Worm (Caenorhabditis elegans) whole organism, L2 larva: ENCODE measurements around the gene grld-1.

Experiments used
- F13H6.1 ChIP-seq: sonication (generic microtip); optimal IDR thresholded peaks from 2 replicates; lab custom pipeline; 2016; ENCODE audit warnings: missing genetic modification characterization, missing compliant biosample characterization
- R02D3.7 ChIP-seq: fragments of 150-350 bp; optimal IDR thresholded peaks from 2 replicates; lab custom pipeline; 2014; ENCODE audit warnings: missing biosample characterization, missing genetic modification characterization
- Y55F3AM.14 ChIP-seq: fragments of 200-800 bp; sonication (Bioruptor generic); optimal IDR thresholded peaks from 2 replicates; lab custom pipeline; 2018; ENCODE audit warnings: mild to moderate bottlenecking, missing genetic modification characterization, missing compliant biosample characterization
- ZK546.5 ChIP-seq: sonication (generic microtip); optimal IDR thresholded peaks from 2 replicates; lab custom pipeline; 2017; ENCODE audit warnings: missing biosample characterization, missing genetic modification characterization
- aly-2 ChIP-seq: fragments of 150-350 bp; optimal IDR thresholded peaks from 2 replicates; lab custom pipeline; 2014; ENCODE audit warnings: missing biosample characterization, missing genetic modification characterization
- ama-1 ChIP-seq: fragments of 150-350 bp; optimal IDR thresholded peaks from 2 replicates; lab custom pipeline; 2018; ENCODE audit warnings: inconsistent platforms
- blmp-1 ChIP-seq: sonication (generic microtip); optimal IDR thresholded peaks from 2 replicates; lab custom pipeline; 2017; ENCODE audit warnings: missing genetic modification characterization, mild to moderate bottlenecking, missing compliant biosample characterization, antibody characterized with exemption, moderate library complexity; ENCODE audit not compliant: insufficient read depth
- ceh-16 ChIP-seq: fragments of 150-350 bp; optimal IDR thresholded peaks from 2 replicates; lab custom pipeline; 2014; ENCODE audit warnings: missing biosample characterization, missing genetic modification characterization
- ceh-82 ChIP-seq: fragments of 150-350 bp; optimal IDR thresholded peaks from 2 replicates; lab custom pipeline; 2014; ENCODE audit warnings: missing biosample characterization, missing genetic modification characterization
- crh-2 ChIP-seq: sonication (generic microtip); optimal IDR thresholded peaks from 2 replicates; lab custom pipeline; 2017; ENCODE audit warnings: missing biosample characterization, missing genetic modification characterization
- egl-27 ChIP-seq: sonication (generic microtip); optimal IDR thresholded peaks from 3 replicates; lab custom pipeline; 2017; ENCODE audit warnings: missing biosample characterization, missing genetic modification reagents, missing genetic modification characterization
- elt-1 ChIP-seq: fragments of 150-350 bp; optimal IDR thresholded peaks from 2 replicates; lab custom pipeline; 2014; ENCODE audit warnings: missing biosample characterization, missing genetic modification characterization
- elt-3 ChIP-seq: sonication (generic microtip); optimal IDR thresholded peaks from 2 replicates; lab custom pipeline; 2017; ENCODE audit warnings: missing biosample characterization, missing genetic modification characterization
- fos-1 ChIP-seq: fragments of 150-350 bp; optimal IDR thresholded peaks from 2 replicates; lab custom pipeline; 2014; ENCODE audit warnings: missing biosample characterization, missing genetic modification characterization
- gmeb-1 ChIP-seq: fragments of 150-350 bp; optimal IDR thresholded peaks from 2 replicates; lab custom pipeline; 2014; ENCODE audit warnings: missing biosample characterization, missing genetic modification characterization
- lin-11 ChIP-seq: fragments of 150-350 bp; sonication (generic microtip); optimal IDR thresholded peaks from 2 replicates; lab custom pipeline; 2014; ENCODE audit warnings: missing biosample characterization, missing genetic modification characterization, inconsistent platforms, mixed read lengths
- lin-13 ChIP-seq: fragments of 150-350 bp; optimal IDR thresholded peaks from 2 replicates; lab custom pipeline; 2014; ENCODE audit warnings: missing biosample characterization, missing genetic modification reagents, missing genetic modification characterization
- lin-39 ChIP-seq: fragments of 150-350 bp; optimal IDR thresholded peaks from 2 replicates; lab custom pipeline; 2014; ENCODE audit warnings: missing biosample characterization, missing genetic modification reagents, missing genetic modification characterization
- lsy-2 ChIP-seq, 2 experiments: fragments of 150-350 bp in 1 of 2; sonication (generic microtip) in 1 of 2; optimal IDR thresholded peaks; 2 replicates each; lab custom pipeline; 2014 to 2017; ENCODE audit warnings: missing biosample characterization in 2 of 2, missing genetic modification characterization in 2 of 2
- mbf-1 ChIP-seq: sonication (generic microtip); optimal IDR thresholded peaks from 2 replicates; lab custom pipeline; 2017; ENCODE audit warnings: missing biosample characterization, missing genetic modification characterization
- mdl-1 ChIP-seq, 2 experiments: fragments of 150-350 bp in 1 of 2; sonication (generic microtip) in 1 of 2; optimal IDR thresholded peaks; 2 replicates each; lab custom pipeline; 2017; ENCODE audit warnings: missing biosample characterization in 2 of 2, missing genetic modification characterization in 2 of 2
- nhr-10 ChIP-seq: sonication (generic microtip); optimal IDR thresholded peaks from 2 replicates; lab custom pipeline; 2017; ENCODE audit warnings: missing biosample characterization, missing genetic modification characterization
- nhr-237 ChIP-seq: fragments of 150-350 bp; optimal IDR thresholded peaks from 2 replicates; lab custom pipeline; 2014; ENCODE audit warnings: missing biosample characterization, missing genetic modification characterization
- nhr-25 ChIP-seq: fragments of 150-350 bp; sonication (generic microtip); optimal IDR thresholded peaks from 3 replicates; lab custom pipeline; 2014; ENCODE audit warnings: missing biosample characterization, missing genetic modification characterization
- nhr-6 ChIP-seq: fragments of 150-350 bp; optimal IDR thresholded peaks from 2 replicates; lab custom pipeline; 2014; ENCODE audit warnings: missing biosample characterization, missing genetic modification characterization
- nhr-77 ChIP-seq: fragments of 150-350 bp; optimal IDR thresholded peaks from 2 replicates; lab custom pipeline; 2014; ENCODE audit warnings: missing biosample characterization, missing genetic modification characterization
- peb-1 ChIP-seq: fragments of 150-350 bp; optimal IDR thresholded peaks from 2 replicates; lab custom pipeline; 2014; ENCODE audit warnings: missing biosample characterization, missing genetic modification characterization
- sma-3 ChIP-seq: sonication (generic microtip); optimal IDR thresholded peaks from 2 replicates; lab custom pipeline; 2016; ENCODE audit warnings: missing genetic modification reagents, missing genetic modification characterization, missing compliant biosample characterization
- sma-9 ChIP-seq, 2 experiments: fragments of 150-350 bp in 1 of 2; sonication (generic microtip) in 1 of 2; optimal IDR thresholded peaks; 2 replicates each; lab custom pipeline; 2014 to 2016; ENCODE audit warnings: missing genetic modification characterization in 2 of 2, mild to moderate bottlenecking in 1 of 2, missing biosample characterization in 1 of 2, missing compliant biosample characterization in 1 of 2, missing genetic modification reagents in 1 of 2, moderate library complexity in 1 of 2
- unc-39 ChIP-seq: fragments of 150-350 bp; optimal IDR thresholded peaks from 2 replicates; lab custom pipeline; 2014; ENCODE audit warnings: missing biosample characterization, missing genetic modification characterization
- unc-55 ChIP-seq: fragments of 150-350 bp; sonication (generic microtip); optimal IDR thresholded peaks from 3 replicates; lab custom pipeline; 2014; ENCODE audit warnings: missing biosample characterization, missing genetic modification reagents, missing genetic modification characterization
- zag-1 ChIP-seq: fragments of 150-350 bp; optimal IDR thresholded peaks from 2 replicates; lab custom pipeline; 2014; ENCODE audit warnings: missing biosample characterization, missing genetic modification characterization

grld-1 gene

DNA sequence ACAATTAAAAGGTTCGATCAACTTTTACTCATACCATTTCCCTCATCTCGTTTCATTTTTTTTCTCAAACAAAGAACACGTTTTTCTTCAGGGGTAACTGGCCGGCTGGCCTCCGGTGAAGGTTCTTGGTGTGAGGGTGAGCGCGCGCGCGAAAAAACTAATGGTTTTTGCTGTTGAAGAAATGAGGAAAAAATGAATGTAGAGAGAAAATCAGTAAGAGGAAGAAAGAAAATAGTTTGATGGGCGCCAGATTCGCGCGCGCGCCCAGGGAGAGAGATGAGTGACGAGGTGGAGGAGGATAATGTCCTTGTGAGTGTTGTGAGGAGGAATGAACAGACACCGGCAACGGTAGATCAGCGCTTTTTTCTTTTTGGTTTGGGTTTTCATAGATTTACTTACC is 45.3 kb upstream of the grld-1 start:
- TF ChIP-seq mdl-1 (tag; optimal IDR thresholded peaks at IDR 0.05; lab: Kevin White, UChicago) = no peak
- no peak for TF ChIP-seq nhr-237
- TF ChIP-seq gmeb-1 (tag; lab: Kevin White, UChicago) = no peak
- no peak for TF ChIP-seq Y55F3AM.14 (GFP tag; lab: Kevin White, UChicago)
- peak; percentile 20 for TF ChIP-seq nhr-25
- TF ChIP-seq lin-13 (GFP tag; lab: Kevin White, UChicago) = no peak

DNA sequence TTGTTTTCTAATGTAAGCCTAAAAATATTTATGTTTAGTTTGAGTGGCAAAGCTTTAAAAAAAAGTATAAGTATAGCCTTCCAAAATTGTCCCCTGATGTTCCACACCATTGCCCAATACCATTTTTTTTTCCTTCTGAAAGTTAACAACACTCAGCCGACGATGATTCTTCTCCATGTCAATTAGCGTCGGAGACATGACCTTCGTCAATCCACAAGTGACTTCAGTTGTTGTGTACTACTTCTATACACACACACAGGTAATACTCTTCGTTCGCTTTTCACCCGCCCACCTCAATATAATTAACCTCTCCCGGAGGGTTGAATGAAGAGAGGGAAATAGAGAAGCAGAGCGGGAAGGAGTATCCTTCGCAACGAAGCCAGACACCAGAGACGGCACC is 39.0 kb upstream of the grld-1 start, which contains the start of gene cutl-24:
Gene cutl-24, plus strand, starts transcription at position 301 of the 400 bp plus-strand sequence.
- no peak for TF ChIP-seq sma-3 (GFP tag; lab: Kevin White, UChicago)
- TF ChIP-seq lin-11 (tag; lab: Kevin White, UChicago) = no peak
- TF ChIP-seq lsy-2 (tag; optimal IDR thresholded peaks at IDR 0.05; lab: Kevin White, UChicago) = no peak
- TF ChIP-seq unc-55 = no peak
- TF ChIP-seq mdl-1 (tag; optimal IDR thresholded peaks at IDR 0.05; lab: Kevin White, UChicago) = no peak
- no peak for TF ChIP-seq elt-1
- no peak for TF ChIP-seq sma-9 (GFP tag; optimal IDR thresholded peaks at IDR 0.05; lab: Kevin White, UChicago)
- no peak for TF ChIP-seq sma-9 (tag; optimal IDR thresholded peaks at IDR 0.05; lab: Kevin White, UChicago)
- no peak for TF ChIP-seq nhr-25
- TF ChIP-seq R02D3.7 = no peak

DNA sequence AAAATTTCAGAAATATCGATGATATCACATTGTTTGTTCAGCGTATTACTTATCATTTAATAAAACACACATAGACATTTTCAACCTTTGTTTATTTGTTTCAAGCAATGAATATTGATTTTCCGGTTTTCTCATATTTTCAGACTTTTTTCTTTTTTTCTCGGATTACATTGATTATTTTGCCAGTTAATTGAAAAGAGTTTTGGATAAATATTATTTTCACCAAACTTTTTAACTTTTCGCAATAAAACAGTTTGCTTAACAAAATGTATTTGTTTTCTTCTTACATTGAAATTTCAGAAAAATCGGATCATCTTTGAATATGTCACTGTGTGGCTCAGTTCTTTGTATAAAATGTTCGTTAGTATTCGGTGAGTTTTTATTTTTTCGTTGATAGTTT is 36.8 kb upstream of the grld-1 start, which contains the start of gene Y38C1AA.6:
Gene Y38C1AA.6, plus strand, starts transcription at position 301 of the 400 bp plus-strand sequence.
- peak; percentile 22 for TF ChIP-seq fos-1
- TF ChIP-seq elt-3 (tag; lab: Kevin White, UChicago) = no peak
- no peak for TF ChIP-seq aly-2 (tag; lab: Kevin White, UChicago)
- TF ChIP-seq peb-1 (tag; lab: Kevin White, UChicago) = no peak
- TF ChIP-seq ZK546.5 (tag; lab: Kevin White, UChicago) = no peak
- no peak for TF ChIP-seq crh-2
- TF ChIP-seq sma-9 (GFP tag; optimal IDR thresholded peaks at IDR 0.05; lab: Kevin White, UChicago) = no peak
- TF ChIP-seq sma-9 (tag; optimal IDR thresholded peaks at IDR 0.05; lab: Kevin White, UChicago) = no peak

DNA sequence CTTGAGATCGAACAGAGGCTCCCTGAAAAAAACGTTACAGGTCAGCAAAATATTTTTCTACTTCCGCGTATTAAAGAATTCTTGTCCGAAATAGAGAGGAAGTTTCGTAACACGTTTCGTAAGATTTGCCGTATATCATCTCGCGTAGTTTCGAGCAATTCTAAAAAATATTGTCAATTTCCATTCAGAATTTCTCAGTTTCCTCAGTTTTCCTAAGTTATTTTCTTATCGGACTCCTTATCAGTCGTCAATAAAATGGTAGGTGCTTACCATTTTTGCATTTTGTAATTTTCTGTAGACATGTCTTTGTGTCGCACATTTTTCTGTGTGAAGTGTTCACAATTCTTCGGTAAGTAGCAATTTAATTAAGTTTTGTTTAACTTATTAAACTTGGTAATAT is 34.1 kb upstream of the grld-1 start, which contains the start of gene Y38C1AA.19:
Gene Y38C1AA.19, plus strand, starts transcription at position 301 of the 400 bp plus-strand sequence.
- no peak for TF ChIP-seq nhr-6
- TF ChIP-seq nhr-77 (tag; lab: Kevin White, UChicago) = no peak
- no peak for TF ChIP-seq Y55F3AM.14 (GFP tag; lab: Kevin White, UChicago)
- no peak for TF ChIP-seq zag-1 (tag; lab: Kevin White, UChicago)
- TF ChIP-seq fos-1 = no peak
- no peak for TF ChIP-seq ama-1
- TF ChIP-seq lin-39 (tag; lab: Kevin White, UChicago) = no peak
- no peak for TF ChIP-seq R02D3.7
- TF ChIP-seq egl-27 = no peak
- no peak for TF ChIP-seq nhr-10

DNA sequence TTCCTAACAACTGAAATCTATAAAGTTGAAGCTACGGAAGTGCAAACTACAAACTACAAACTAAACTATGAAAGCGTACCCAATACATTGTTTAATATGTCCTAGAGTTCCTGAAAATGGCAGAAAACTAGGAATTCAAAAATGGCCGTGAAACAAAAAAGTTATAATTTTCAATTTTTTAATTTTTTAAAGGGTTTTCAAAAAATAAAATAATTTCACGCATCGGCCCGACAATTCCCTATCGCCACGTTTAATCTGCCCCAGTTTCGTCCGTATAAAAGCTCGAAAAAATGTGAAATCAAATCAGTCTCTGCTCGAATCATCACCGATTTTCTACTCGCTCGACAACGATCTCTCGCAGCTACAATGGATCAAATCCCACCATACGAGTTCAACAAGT is 32.9 kb upstream of the grld-1 start, which contains the start of gene Y38C1AA.7:
Gene Y38C1AA.7, plus strand, starts transcription at position 301 of the 400 bp plus-strand sequence.
- TF ChIP-seq F13H6.1 (no peak), unc-39 (tag; lab: Kevin White, UChicago) (no peak), ceh-82 (tag; lab: Kevin White, UChicago) (no peak), nhr-77 (tag; lab: Kevin White, UChicago) (no peak), mdl-1 (tag; optimal IDR thresholded peaks at IDR 0.05; lab: Kevin White, UChicago) (no peak)

DNA sequence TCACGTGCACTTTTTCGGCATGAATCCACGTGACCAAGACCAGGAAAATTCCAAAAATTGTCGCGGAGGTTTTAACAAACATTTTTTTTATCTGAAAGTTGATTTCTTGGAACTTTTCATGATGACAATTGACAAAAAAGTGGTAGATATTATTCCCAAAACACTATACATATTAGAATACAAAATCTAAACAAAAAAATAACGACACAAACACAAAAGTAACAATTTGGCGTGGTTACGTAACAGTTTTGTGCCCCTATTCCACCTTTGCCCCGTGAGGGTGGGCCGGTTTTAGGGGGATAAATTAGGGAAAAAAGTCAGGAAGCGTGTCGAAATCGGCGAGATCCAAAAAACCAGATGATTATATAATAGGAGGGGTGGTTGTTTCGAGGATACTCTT is 32.1 kb upstream of the grld-1 start, which contains the start of gene gegf-1:
Gene gegf-1, minus strand, starts transcription at position 101 of the 400 bp plus-strand sequence.
- TF ChIP-seq elt-3 (tag; lab: Kevin White, UChicago) = no peak
- TF ChIP-seq mbf-1 (tag; lab: Kevin White, UChicago) = no peak
- no peak for TF ChIP-seq ceh-16 (tag; lab: Kevin White, UChicago)
- TF ChIP-seq blmp-1 (tag; lab: Kevin White, UChicago) = no peak
